Fruit fly (Drosophila melanogaster) whole organism, prepupa: ENCODE data around the gene CG32679.

Experiments used
- Blimp-1 ChIP-seq: fragments of 200-800 bp; sonication (Bioruptor generic); optimal IDR thresholded peaks from 3 replicates; lab custom pipeline; 2017; ENCODE audit warnings: missing biosample characterization, missing genetic modification characterization, mild to moderate bottlenecking, moderate library complexity, missing genetic modification reagents
- CG10631 ChIP-seq: fragments of 200-800 bp; sonication (Bioruptor generic); optimal IDR thresholded peaks from 2 replicates; lab custom pipeline; 2016; ENCODE audit warnings: missing biosample characterization, missing genetic modification characterization
- CG10669 ChIP-seq: fragments of 200-800 bp; sonication (Bioruptor generic); optimal IDR thresholded peaks from 3 replicates; lab custom pipeline; 2018; ENCODE audit warnings: missing biosample characterization, mild to moderate bottlenecking, missing genetic modification characterization, moderate library complexity
- CG11294 ChIP-seq: fragments of 200-800 bp; sonication (Bioruptor generic); IDR thresholded peaks from 2 replicates; pipeline ENCODE4 v1.3.6; 2022; ENCODE audit warnings: missing biosample characterization, missing genetic modification characterization
- CG11902 ChIP-seq: fragments of 200-800 bp; sonication (Bioruptor generic); optimal IDR thresholded peaks from 3 replicates; lab custom pipeline; 2016; ENCODE audit warnings: missing biosample characterization, missing genetic modification characterization
- CG15336 ChIP-seq: fragments of 200-800 bp; sonication (Bioruptor generic); IDR thresholded peaks from 2 replicates; pipeline ENCODE4 v1.3.6; 2022; ENCODE audit warnings: missing biosample characterization, missing genetic modification characterization
- CG1621 ChIP-seq: fragments of 200-800 bp; sonication (Bioruptor generic); optimal IDR thresholded peaks from 3 replicates; lab custom pipeline; 2018; ENCODE audit warnings: missing biosample characterization, mild to moderate bottlenecking, missing genetic modification characterization
- CG16779 ChIP-seq: fragments of 200-800 bp; sonication (Bioruptor generic); optimal IDR thresholded peaks from 3 replicates; lab custom pipeline; 2017; ENCODE audit warnings: missing biosample characterization, mild to moderate bottlenecking, missing genetic modification characterization
- CG3032 ChIP-seq: fragments of 200-800 bp; optimal IDR thresholded peaks from 2 replicates; lab custom pipeline; 2019; ENCODE audit warnings: missing biosample characterization, mild to moderate bottlenecking, missing genetic modification characterization, moderate library complexity
- CG31627 ChIP-seq: fragments of 200-800 bp; sonication (Bioruptor generic); optimal IDR thresholded peaks from 3 replicates; lab custom pipeline; 2016; ENCODE audit warnings: missing biosample characterization, missing genetic modification characterization
- CG32006 ChIP-seq: fragments of 200-800 bp; sonication (Bioruptor generic); optimal IDR thresholded peaks from 3 replicates; lab custom pipeline; 2017; ENCODE audit warnings: missing biosample characterization, mild to moderate bottlenecking, missing genetic modification characterization
- CG34406 ChIP-seq: fragments of 200-800 bp; sonication (Bioruptor generic); optimal IDR thresholded peaks from 3 replicates; lab custom pipeline; 2016; ENCODE audit warnings: missing biosample characterization, missing genetic modification characterization
- CG3919 ChIP-seq: fragments of 200-800 bp; sonication (Bioruptor generic); optimal IDR thresholded peaks from 3 replicates; lab custom pipeline; 2016; ENCODE audit warnings: missing biosample characterization, missing genetic modification characterization
- CG4318 ChIP-seq: fragments of 200-800 bp; sonication (Bioruptor generic); optimal IDR thresholded peaks from 3 replicates; lab custom pipeline; 2017; ENCODE audit warnings: missing biosample characterization, mild to moderate bottlenecking, missing genetic modification characterization
- CG6163 ChIP-seq: fragments of 200-800 bp; sonication (Bioruptor generic); IDR thresholded peaks from 3 replicates; pipeline ENCODE4 v1.3.6; 2022; ENCODE audit warnings: missing biosample characterization, missing genetic modification characterization
- CG6276 ChIP-seq: fragments of 200-800 bp; sonication (Bioruptor generic); optimal IDR thresholded peaks from 2 replicates; lab custom pipeline; 2017; ENCODE audit warnings: missing biosample characterization, mild to moderate bottlenecking, missing genetic modification characterization
- CG6808 ChIP-seq: fragments of 200-800 bp; sonication (Bioruptor generic); optimal IDR thresholded peaks from 3 replicates; lab custom pipeline; 2017; ENCODE audit warnings: missing biosample characterization, missing genetic modification characterization, mild to moderate bottlenecking, moderate library complexity, missing genetic modification reagents
- CG6854 ChIP-seq: fragments of 200-800 bp; sonication (Bioruptor generic); optimal IDR thresholded peaks from 2 replicates; lab custom pipeline; 2017; ENCODE audit warnings: missing biosample characterization, mild to moderate bottlenecking, missing genetic modification characterization
- CG7368 ChIP-seq: fragments of 200-800 bp; sonication (Bioruptor generic); optimal IDR thresholded peaks from 3 replicates; lab custom pipeline; 2016; ENCODE audit warnings: missing biosample characterization, missing genetic modification characterization
- CG8119 ChIP-seq: fragments of 200-800 bp; sonication (Bioruptor generic); IDR thresholded peaks from 3 replicates; pipeline ENCODE4 v1.3.6; 2022; ENCODE audit warnings: missing biosample characterization, missing genetic modification characterization
- CG8319 ChIP-seq: fragments of 200-800 bp; sonication (Bioruptor generic); optimal IDR thresholded peaks from 3 replicates; lab custom pipeline; 2016; ENCODE audit warnings: missing biosample characterization, missing genetic modification characterization
- CG8632 ChIP-seq: fragments of 200-800 bp; sonication (Bioruptor generic); optimal IDR thresholded peaks from 3 replicates; lab custom pipeline; 2016; ENCODE audit warnings: missing biosample characterization, missing genetic modification characterization
- CG9139 ChIP-seq: fragments of 200-800 bp; sonication (Bioruptor generic); optimal IDR thresholded peaks from 3 replicates; lab custom pipeline; 2017; ENCODE audit warnings: missing biosample characterization, mild to moderate bottlenecking, missing genetic modification characterization
- Eip75B ChIP-seq: fragments of 200-800 bp; sonication (Bioruptor generic); optimal IDR thresholded peaks from 3 replicates; lab custom pipeline; 2016; ENCODE audit warnings: missing biosample characterization, missing genetic modification characterization
- Eip78C ChIP-seq: fragments of 200-800 bp; sonication (Bioruptor generic); peaks from one replicate; lab custom pipeline; 2016; ENCODE audit warnings: missing biosample characterization, missing genetic modification characterization
- Eip93F ChIP-seq: fragments of 200-800 bp; sonication (Bioruptor generic); optimal IDR thresholded peaks from 2 replicates; lab custom pipeline; 2016; ENCODE audit warnings: missing biosample characterization, mild to moderate bottlenecking, missing genetic modification characterization
- Ets21C ChIP-seq: fragments of 200-800 bp; sonication (Bioruptor generic); optimal IDR thresholded peaks from 3 replicates; lab custom pipeline; 2016; ENCODE audit warnings: missing biosample characterization, missing genetic modification characterization
- Ets96B ChIP-seq: fragments of 200-800 bp; optimal IDR thresholded peaks from 2 replicates; lab custom pipeline; 2019; ENCODE audit warnings: missing biosample characterization, mild to moderate bottlenecking, missing genetic modification characterization, moderate library complexity
- Gug ChIP-seq: fragments of 200-800 bp; sonication (Bioruptor generic); IDR thresholded peaks from 2 replicates; pipeline ENCODE4 v1.3.6; 2022; ENCODE audit warnings: missing biosample characterization, missing genetic modification characterization
- Hr38 ChIP-seq: sonication (Bioruptor generic); optimal IDR thresholded peaks from 2 replicates; lab custom pipeline; 2016; ENCODE audit warnings: missing biosample characterization, missing genetic modification characterization
- Hr39 ChIP-seq: fragments of 200-800 bp; sonication (Bioruptor generic); optimal IDR thresholded peaks from 2 replicates; lab custom pipeline; 2016; ENCODE audit warnings: missing biosample characterization, missing genetic modification characterization
- Hr4 ChIP-seq: fragments of 200-800 bp; sonication (Bioruptor generic); optimal IDR thresholded peaks from 3 replicates; lab custom pipeline; 2016; ENCODE audit warnings: missing biosample characterization, missing genetic modification characterization
- Met ChIP-seq: fragments of 200-800 bp; sonication (Bioruptor generic); optimal IDR thresholded peaks from 3 replicates; lab custom pipeline; 2016; ENCODE audit warnings: missing biosample characterization, missing genetic modification characterization
- OdsH ChIP-seq: fragments of 200-800 bp; sonication (Bioruptor generic); optimal IDR thresholded peaks from 3 replicates; lab custom pipeline; 2016; ENCODE audit warnings: missing biosample characterization, missing genetic modification characterization
- Smox ChIP-seq: fragments of 200-800 bp; sonication (Bioruptor generic); optimal IDR thresholded peaks from 3 replicates; lab custom pipeline; 2016; ENCODE audit warnings: missing biosample characterization, missing genetic modification characterization
- Sox14 ChIP-seq: fragments of 200-800 bp; sonication (Bioruptor generic); optimal IDR thresholded peaks from 3 replicates; lab custom pipeline; 2016; ENCODE audit warnings: missing biosample characterization, missing genetic modification characterization
- Sox15 ChIP-seq: fragments of 200-800 bp; sonication (Bioruptor generic); optimal IDR thresholded peaks from 3 replicates; lab custom pipeline; 2016; ENCODE audit warnings: missing biosample characterization, missing genetic modification characterization
- achi ChIP-seq: fragments of 200-800 bp; sonication (Bioruptor generic); optimal IDR thresholded peaks from 3 replicates; lab custom pipeline; 2016; ENCODE audit warnings: missing biosample characterization, missing genetic modification characterization
- acj6 ChIP-seq: fragments of 200-800 bp; sonication (Bioruptor generic); optimal IDR thresholded peaks from 3 replicates; lab custom pipeline; 2016; ENCODE audit warnings: missing biosample characterization, missing genetic modification characterization
- dac ChIP-seq: fragments of 200-800 bp; sonication (Bioruptor generic); optimal IDR thresholded peaks from 2 replicates; lab custom pipeline; 2017; ENCODE audit warnings: missing biosample characterization, mild to moderate bottlenecking, missing genetic modification characterization
- dsx ChIP-seq: fragments of 200-800 bp; optimal IDR thresholded peaks from 3 replicates; lab custom pipeline; 2019; ENCODE audit warnings: missing biosample characterization, mild to moderate bottlenecking, missing genetic modification characterization, moderate library complexity; ENCODE audit not compliant: poor library complexity, severe bottlenecking
- esn ChIP-seq: fragments of 200-800 bp; sonication (Bioruptor generic); optimal IDR thresholded peaks from 2 replicates; lab custom pipeline; 2016; ENCODE audit warnings: missing biosample characterization, mild to moderate bottlenecking, missing genetic modification characterization, moderate library complexity
- fd59A ChIP-seq: fragments of 200-800 bp; sonication (Bioruptor generic); optimal IDR thresholded peaks from 2 replicates; lab custom pipeline; 2017; ENCODE audit warnings: missing biosample characterization, mild to moderate bottlenecking, missing genetic modification characterization, missing genetic modification reagents
- fd85E ChIP-seq: fragments of 200-800 bp; sonication (Bioruptor generic); optimal IDR thresholded peaks from 3 replicates; lab custom pipeline; 2016; ENCODE audit warnings: missing biosample characterization, missing genetic modification characterization
- fkh ChIP-seq: fragments of 200-800 bp; sonication (Bioruptor generic); optimal IDR thresholded peaks from 3 replicates; lab custom pipeline; 2017; ENCODE audit warnings: missing biosample characterization, mild to moderate bottlenecking, missing genetic modification characterization, moderate library complexity
- net ChIP-seq: fragments of 200-800 bp; sonication (Bioruptor generic); optimal IDR thresholded peaks from 3 replicates; lab custom pipeline; 2016; ENCODE audit warnings: missing biosample characterization, missing genetic modification characterization
- pdm3 ChIP-seq: fragments of 200-800 bp; sonication (Bioruptor generic); optimal IDR thresholded peaks from 3 replicates; lab custom pipeline; 2016; ENCODE audit warnings: missing biosample characterization, missing genetic modification characterization
- spab ChIP-seq: fragments of 200-800 bp; sonication (Bioruptor generic); optimal IDR thresholded peaks from 2 replicates; lab custom pipeline; 2017; ENCODE audit warnings: missing biosample characterization, mild to moderate bottlenecking, missing genetic modification characterization, missing genetic modification reagents
- ss ChIP-seq, 2 experiments: fragments of 200-800 bp; sonication (Bioruptor generic); optimal IDR thresholded peaks; 2 replicates in 1 of 2; 3 replicates in 1 of 2; lab custom pipeline; 2017 to 2018; ENCODE audit warnings: mild to moderate bottlenecking in 2 of 2, missing biosample characterization in 2 of 2, missing genetic modification characterization in 2 of 2, moderate library complexity in 1 of 2
- svp ChIP-seq: fragments of 200-800 bp; sonication (Bioruptor generic); peaks from one replicate; lab custom pipeline; 2016; ENCODE audit warnings: missing biosample characterization, missing genetic modification characterization
- topi ChIP-seq: fragments of 200-800 bp; sonication (Bioruptor generic); optimal IDR thresholded peaks from 3 replicates; lab custom pipeline; 2016; ENCODE audit warnings: missing biosample characterization, missing genetic modification characterization
- vri ChIP-seq: fragments of 200-800 bp; sonication (Bioruptor generic); optimal IDR thresholded peaks from 3 replicates; lab custom pipeline; 2016; ENCODE audit warnings: missing biosample characterization, mild to moderate bottlenecking, missing genetic modification characterization

Gene CG32679

DNA sequence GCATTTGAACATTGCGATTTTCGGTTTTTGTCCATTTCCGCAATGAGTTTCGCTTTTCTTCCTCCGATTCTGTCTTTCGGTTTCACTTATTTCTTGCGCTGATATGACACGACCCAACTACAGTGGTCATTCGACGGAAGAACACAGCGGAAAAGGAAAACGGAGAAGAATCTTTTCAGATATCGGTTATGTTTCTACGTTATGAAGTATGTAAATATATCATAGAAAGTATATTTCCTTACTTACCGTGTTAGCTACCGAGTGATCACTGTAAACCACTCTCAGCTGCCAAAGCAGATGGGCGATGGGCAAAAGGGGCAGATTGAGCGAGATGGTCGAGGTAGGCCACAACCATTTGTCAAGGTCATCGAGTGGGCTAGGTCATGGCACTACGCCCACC is 20.4 kb upstream of the CG32679 start:
- TF ChIP-seq CG8632 (GFP tag; lab: Kevin White, UChicago) (no peak), Gug (GFP tag; lab: Robert Waterston, UW) (no peak), CG3919 (GFP tag; lab: Kevin White, UChicago) (peak; percentile 58), CG4318 (GFP tag; lab: Kevin White, UChicago) (no peak), Eip93F (GFP tag; lab: Kevin White, UChicago) (no peak), vri (GFP tag; lab: Kevin White, UChicago) (peak; percentile 23), Hr4 (GFP tag; lab: Kevin White, UChicago) (peak; percentile 42), CG8319 (GFP tag; lab: Kevin White, UChicago) (peak; percentile 43), esn (GFP tag; lab: Kevin White, UChicago) (peak; percentile 39), Sox14 (GFP tag; lab: Kevin White, UChicago) (peak; percentile 41), Blimp-1 (no peak), CG11902 (peak; percentile 51), dac (GFP tag; lab: Kevin White, UChicago) (no peak), fd59A (GFP tag; lab: Kevin White, UChicago) (no peak), CG16779 (tag; lab: Kevin White, UChicago) (no peak), fkh (GFP tag; lab: Kevin White, UChicago) (no peak), Smox (GFP tag; lab: Kevin White, UChicago) (peak; percentile 48), CG9139 (GFP tag; lab: Kevin White, UChicago) (no peak), Hr38 (GFP tag; lab: Kevin White, UChicago) (no peak), CG15336 (GFP tag; lab: Robert Waterston, UW) (peak; percentile 51; the same call in 1 of the 2 replicates), CG6163 (GFP tag; lab: Robert Waterston, UW) (peak; percentile 68; the same call in 2 of the 3 replicates), dsx (GFP tag; lab: Kevin White, UChicago) (no peak), net (GFP tag; lab: Kevin White, UChicago) (peak; percentile 25), CG7368 (GFP tag; lab: Kevin White, UChicago) (peak; percentile 23), CG3032 (tag; lab: Kevin White, UChicago) (no peak), CG6808 (no peak), svp (peak; percentile 84), Met (GFP tag; lab: Kevin White, UChicago) (peak; percentile 55), CG34406 (GFP tag; lab: Kevin White, UChicago) (peak; percentile 40), Eip78C (GFP tag; lab: Kevin White, UChicago) (peak; percentile 74), CG11294 (GFP tag; lab: Robert Waterston, UW) (0 out of 2 replicates have a peak, but pooled peaks have one; percentile 16), OdsH (GFP tag; lab: Kevin White, UChicago) (peak; percentile 49), pdm3 (peak; percentile 63), Ets21C (GFP tag; lab: Kevin White, UChicago) (peak; percentile 47), Hr39 (peak; percentile 78), topi (GFP tag; lab: Kevin White, UChicago) (peak; percentile 62), CG10669 (peak; percentile 28), fd85E (no peak), CG1621 (no peak), Eip75B (GFP tag; lab: Kevin White, UChicago) (peak; percentile 52), Sox15 (peak; percentile 20), CG10631 (GFP tag; lab: Kevin White, UChicago) (peak; percentile 39), achi (GFP tag; lab: Kevin White, UChicago) (peak; percentile 41), spab (GFP tag; lab: Kevin White, UChicago) (no peak), CG8119 (GFP tag; lab: Robert Waterston, UW) (peak; percentile 36; the same call in 1 of the 3 replicates), acj6 (GFP tag; lab: Kevin White, UChicago) (peak; percentile 53), ss (GFP tag; optimal IDR thresholded peaks at IDR 0.05; lab: Kevin White, UChicago) (no peak), CG31627 (peak; percentile 61), CG32006 (GFP tag; lab: Kevin White, UChicago) (peak; percentile 50), Ets96B (tag; lab: Kevin White, UChicago) (peak; percentile 19), CG6854 (no peak), CG6276 (GFP tag; lab: Kevin White, UChicago) (no peak)
